Worm (Caenorhabditis elegans): ENCODE data around the gene nhr-188.

DNA sequence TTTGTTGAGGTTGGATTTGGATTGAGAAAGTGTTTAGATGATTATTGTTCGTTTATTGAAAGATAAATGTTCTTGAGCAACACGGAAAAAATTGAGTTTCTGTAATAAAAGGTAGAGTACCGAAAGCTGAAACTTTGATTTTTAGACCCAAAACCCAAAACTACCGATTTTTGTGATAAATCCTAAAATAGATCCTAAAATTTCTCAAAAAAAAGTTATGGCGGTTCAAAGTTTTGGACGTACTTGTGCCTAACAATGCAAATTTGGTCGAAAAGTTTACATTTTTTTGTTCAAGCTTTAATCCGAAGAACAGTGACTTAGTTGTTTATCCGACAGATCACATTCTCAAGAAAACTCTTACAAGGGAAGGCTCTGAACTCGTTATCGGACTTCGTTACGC is 10.4 kb downstream of the nhr-188 start, which contains the start of gene nhr-185:
- TF ChIP-seq mab-5 (tag; optimal IDR thresholded peaks at IDR 0.05), result no peak
- TF ChIP-seq lsy-2 (tag; optimal IDR thresholded peaks at IDR 0.05), result no peak
- no peak for TF ChIP-seq elt-3 (tag; optimal IDR thresholded peaks at IDR 0.05)
- TF ChIP-seq nhr-12 (tag; optimal IDR thresholded peaks at IDR 0.05), result no peak
- TF ChIP-seq nhr-237 (tag; optimal IDR thresholded peaks at IDR 0.05), result no peak
- no peak for TF ChIP-seq drap-1 (GFP tag; optimal IDR thresholded peaks at IDR 0.05)
- no peak for TF ChIP-seq pha-4 (tag; optimal IDR thresholded peaks at IDR 0.05)
- no peak for TF ChIP-seq ces-1 (GFP tag; optimal IDR thresholded peaks at IDR 0.05)
- no peak for TF ChIP-seq blmp-1 (tag; optimal IDR thresholded peaks at IDR 0.05)
- TF ChIP-seq unc-39 (tag; optimal IDR thresholded peaks at IDR 0.05), result no peak
- TF ChIP-seq ham-2 (GFP tag; optimal IDR thresholded peaks at IDR 0.05), result no peak
- no peak for TF ChIP-seq unc-62 (GFP tag; optimal IDR thresholded peaks at IDR 0.05)
- no peak for TF ChIP-seq unc-120 (tag; optimal IDR thresholded peaks at IDR 0.05; ENCODE audit: poor library complexity, severe bottlenecking)
- TF ChIP-seq ztf-11 (tag; optimal IDR thresholded peaks at IDR 0.05), result no peak
